Worm (Caenorhabditis elegans) whole organism, L1 larva: ENCODE data around the gene srm-3.

ENCODE experiments used
- F16B12.6 ChIP-seq: fragments of 150-350 bp; optimal IDR thresholded peaks from 2 replicates; lab custom pipeline; 2014; ENCODE audit warnings: missing biosample characterization, missing genetic modification characterization
- ces-1 ChIP-seq: fragments of 150-350 bp; optimal IDR thresholded peaks from 2 replicates; lab custom pipeline; 2014; ENCODE audit warnings: missing biosample characterization, missing genetic modification reagents, missing genetic modification characterization
- lin-13 ChIP-seq: fragments of 150-350 bp; optimal IDR thresholded peaks from 2 replicates; lab custom pipeline; 2014; ENCODE audit warnings: missing biosample characterization, missing genetic modification reagents, missing genetic modification characterization
- mdl-1 ChIP-seq, 2 experiments: fragments of 150-350 bp; optimal IDR thresholded peaks; 2 replicates each; lab custom pipeline; 2014 to 2017; ENCODE audit warnings: missing biosample characterization in 2 of 2, missing genetic modification characterization in 2 of 2, inconsistent platforms in 1 of 2
- sox-4 ChIP-seq: sonication (generic microtip); optimal IDR thresholded peaks from 2 replicates; lab custom pipeline; 2016; ENCODE audit warnings: missing genetic modification characterization, missing compliant biosample characterization

DNA sequence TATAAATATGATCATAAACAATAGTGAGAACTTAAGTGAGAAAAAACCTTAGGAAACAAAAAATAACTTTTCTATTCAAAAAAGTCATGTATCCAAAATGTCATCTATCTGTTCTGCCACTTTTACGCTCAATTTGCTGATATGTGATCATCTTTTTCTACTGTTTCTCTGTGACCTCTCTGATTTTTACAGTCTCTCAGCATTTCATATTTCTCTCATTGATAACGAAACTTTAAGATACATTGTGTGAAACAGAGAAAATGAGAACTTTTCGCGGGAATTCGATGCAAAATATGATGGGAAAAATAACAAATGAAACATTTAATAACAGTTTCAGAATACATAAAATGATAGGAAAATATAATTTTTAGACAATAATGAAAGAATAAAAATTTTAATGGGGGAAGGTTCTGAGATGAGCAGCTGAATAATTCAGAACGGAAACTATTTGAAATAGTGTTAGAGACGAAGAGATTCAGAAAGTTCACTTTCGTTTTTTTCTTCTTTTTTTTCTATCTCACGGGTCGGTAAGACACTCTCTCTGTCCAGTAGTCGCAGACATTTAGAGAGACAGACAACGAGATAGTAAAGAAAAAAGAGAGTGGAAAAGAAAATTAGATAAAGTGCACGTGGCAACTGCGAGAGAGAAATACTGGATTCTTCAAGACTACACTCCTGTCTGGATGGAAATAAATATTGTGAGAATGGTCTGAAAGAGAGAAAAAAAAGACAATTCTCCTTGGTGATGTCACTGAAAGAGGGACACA is 28.6 kb downstream of the srm-3 start:
- peak; percentile 28 for TF ChIP-seq lin-13 (GFP tag; lab: Kevin White, UChicago)
- TF ChIP-seq sox-4 (tag; lab: Kevin White, UChicago), result peak; percentile 30
- TF ChIP-seq ces-1, result no peak
- TF ChIP-seq F16B12.6 (tag; lab: Kevin White, UChicago), result no peak
- TF ChIP-seq mdl-1 (tag; optimal IDR thresholded peaks at IDR 0.05; lab: Kevin White, UChicago), result peak; percentile 94 to 95
